Fruit fly (Drosophila melanogaster): Measurements from ENCODE around the gene CG46306.

CG46306 gene

dm6 chrX:16786860-16787415 lies 48.4 kb downstream of the CG46306 start, which contains the start of the genes CG9609 and Sap30 (continued):
- TF ChIP-seq Sry-δ (GFP tag; optimal IDR thresholded peaks at IDR 0.05) (peak; percentile 55), dati (GFP tag; IDR thresholded peaks at IDR 0.05) (no peak), CG8290 (GFP tag; optimal IDR thresholded peaks at IDR 0.05) (no peak), CG8290 (tag; optimal IDR thresholded peaks at IDR 0.05) (no peak), Chrac-16 (GFP tag; optimal IDR thresholded peaks at IDR 0.05) (no peak), Fer2 (tag; optimal IDR thresholded peaks at IDR 0.05) (no peak), phol (tag; optimal IDR thresholded peaks at IDR 0.05) (peak; percentile 8), pho (GFP tag; optimal IDR thresholded peaks at IDR 0.05) (no peak), Xrp1 (GFP tag; IDR thresholded peaks at IDR 0.05) (no peak), CG3995 (GFP tag; optimal IDR thresholded peaks at IDR 0.05) (peak; percentile 72), jigr1 (GFP tag; IDR thresholded peaks at IDR 0.05) (no peak), Doc3 (GFP tag; IDR thresholded peaks at IDR 0.05; ENCODE audit: partially characterized antibody) (0 out of 3 replicates have a peak, but pooled peaks have one; percentile 41), CG12236 (GFP tag; optimal IDR thresholded peaks at IDR 0.05) (no peak), psq (GFP tag; optimal IDR thresholded peaks at IDR 0.05) (no peak), ato (GFP tag; IDR thresholded peaks at IDR 0.05; ENCODE audit: partially characterized antibody) (no peak), Camta (GFP tag; optimal IDR thresholded peaks at IDR 0.05) (no peak), CG2120 (GFP tag; optimal IDR thresholded peaks at IDR 0.05) (peak; percentile 27), kni (GFP tag; optimal IDR thresholded peaks at IDR 0.05) (no peak), NFAT (GFP tag; IDR thresholded peaks at IDR 0.05) (no peak), sna (GFP tag; IDR thresholded peaks at IDR 0.05; ENCODE audit: partially characterized antibody) (no peak), ttk (GFP tag; IDR thresholded peaks at IDR 0.05) (no peak), CG6683 (GFP tag; optimal IDR thresholded peaks at IDR 0.05) (no peak), CG8924 (tag; optimal IDR thresholded peaks at IDR 0.05) (no peak), CoRest (tag; optimal IDR thresholded peaks at IDR 0.05) (peak; percentile 29), C15 (GFP tag; IDR thresholded peaks at IDR 0.05) (no peak), H15 (GFP tag; IDR thresholded peaks at IDR 0.05) (no peak), h (optimal IDR thresholded peaks at IDR 0.05) (no peak), CG7556 (GFP tag; optimal IDR thresholded peaks at IDR 0.05) (no peak), CG15601 (tag; optimal IDR thresholded peaks at IDR 0.05) (no peak), CG30020 (tag; optimal IDR thresholded peaks at IDR 0.05) (peak; percentile 20), Ets65A (GFP tag) (peak; percentile 79), CG8388 (GFP tag; optimal IDR thresholded peaks at IDR 0.05) (no peak), Ets97D (GFP tag; optimal IDR thresholded peaks at IDR 0.05) (peak; percentile 57), Ravus (GFP tag; IDR thresholded peaks at IDR 0.05) (no peak), chm (GFP tag; IDR thresholded peaks at IDR 0.05) (no peak), Sox100B (GFP tag; optimal IDR thresholded peaks at IDR 0.05) (no peak), pb (GFP tag; optimal IDR thresholded peaks at IDR 0.05) (no peak), CG33213 (GFP tag; optimal IDR thresholded peaks at IDR 0.05) (no peak), pan (optimal IDR thresholded peaks at IDR 0.05) (no peak), pan (GFP tag; optimal IDR thresholded peaks at IDR 0.05 in 1 of 2, IDR thresholded peaks at IDR 0.05 in 1 of 2) (peak in 1 of 2 experiments; percentile 22), Nf-YB (GFP tag; optimal IDR thresholded peaks at IDR 0.05) (no peak), chif (GFP tag; optimal IDR thresholded peaks at IDR 0.05) (no peak), Xbp1 (GFP tag; optimal IDR thresholded peaks at IDR 0.05) (no peak), lmd (GFP tag; IDR thresholded peaks at IDR 0.05) (no peak), tgo (GFP tag; IDR thresholded peaks at IDR 0.05) (no peak), Bdp1 (GFP tag; optimal IDR thresholded peaks at IDR 0.05) (no peak), CG17802 (tag; optimal IDR thresholded peaks at IDR 0.05) (no peak), Bteb2 (GFP tag; optimal IDR thresholded peaks at IDR 0.05) (no peak), Hr78 (GFP tag; optimal IDR thresholded peaks at IDR 0.05) (no peak), CG12769 (tag; optimal IDR thresholded peaks at IDR 0.05) (no peak), CG2712 (tag; optimal IDR thresholded peaks at IDR 0.05) (no peak), usp (GFP tag; optimal IDR thresholded peaks at IDR 0.05) (no peak), Mes4 (GFP tag; optimal IDR thresholded peaks at IDR 0.05) (no peak)

Data from whole organism, embryonic.